Fruit fly (Drosophila melanogaster): Measurements from ENCODE around the gene CG15046.

The CG15046 gene

dm6 chrX:18438568-18438967 is 50.9 kb downstream of the CG15046 start, which contains the start of gene CG32551:
CG32551 (plus strand) TSS chrX:18438868.
- TF ChIP-seq Myc (optimal IDR thresholded peaks at IDR 0.05) (no peak), insv (optimal IDR thresholded peaks at IDR 0.05) (no peak), h (optimal IDR thresholded peaks at IDR 0.05) (no peak), psq (optimal IDR thresholded peaks at IDR 0.05) (no peak), Sin3A (optimal IDR thresholded peaks at IDR 0.05) (no peak), ttk (optimal IDR thresholded peaks at IDR 0.05) (no peak)
